Worm (Caenorhabditis elegans) whole organism, L4 larva: Measurements from ENCODE around the gene F31D4.5.

Experiments
- F44E2.7 ChIP-seq: fragments of 200-800 bp; sonication (Bioruptor generic); IDR thresholded peaks from 2 replicates; pipeline ENCODE4 v2.1.2; 2022; ENCODE audit warnings: missing genetic modification characterization, missing compliant biosample characterization
- F49E8.2 ChIP-seq: sonication (generic microtip); optimal IDR thresholded peaks from 2 replicates; lab custom pipeline; 2016; ENCODE audit warnings: missing compliant biosample characterization, mild to moderate bottlenecking, missing genetic modification characterization, borderline replicate concordance
- Y75B8A.6 ChIP-seq: fragments of 200-800 bp; sonication (Bioruptor generic); IDR thresholded peaks from 2 replicates; pipeline ENCODE4 v1.3.6; 2022; ENCODE audit warnings: missing genetic modification reagents, missing genetic modification characterization, missing compliant biosample characterization
- ZK546.5 ChIP-seq, 2 experiments: sonication (generic microtip); optimal IDR thresholded peaks; 2 replicates each; lab custom pipeline; 2017; ENCODE audit warnings: missing biosample characterization in 2 of 2, missing genetic modification characterization in 2 of 2
- aly-2 ChIP-seq: sonication (generic microtip); optimal IDR thresholded peaks from 2 replicates; lab custom pipeline; 2018; ENCODE audit warnings: missing biosample characterization, missing genetic modification characterization
- ama-1 ChIP-seq: fragments of 150-350 bp; optimal IDR thresholded peaks from 2 replicates; lab custom pipeline; 2014; ENCODE audit warnings: inconsistent platforms, mixed read lengths
- ctbp-1 ChIP-seq: fragments of 200-800 bp; sonication (Bioruptor generic); IDR thresholded peaks from 2 replicates; pipeline ENCODE4 v1.3.6; 2022; ENCODE audit warnings: missing genetic modification reagents, missing genetic modification characterization, missing compliant biosample characterization
- daf-12 ChIP-seq: fragments of 150-350 bp; optimal IDR thresholded peaks from 2 replicates; lab custom pipeline; 2014; ENCODE audit warnings: missing biosample characterization, missing genetic modification reagents, missing genetic modification characterization
- daf-16 ChIP-seq, 3 experiments: sonication (generic microtip); optimal IDR thresholded peaks; 2 replicates each; lab custom pipeline; 2016 to 2017; ENCODE audit warnings: missing genetic modification characterization in 3 of 3, missing genetic modification reagents in 3 of 3, mild to moderate bottlenecking in 2 of 3, missing compliant biosample characterization in 2 of 3, missing biosample characterization in 1 of 3, moderate library complexity in 1 of 3
- daf-19 ChIP-seq: fragments of 200-800 bp; sonication (Bioruptor generic); conservative IDR thresholded peaks from 2 replicates; pipeline ENCODE4 v1.3.6; 2022; ENCODE audit warnings: missing genetic modification characterization, missing compliant biosample characterization
- daf-8 ChIP-seq: fragments of 200-800 bp; sonication (Bioruptor generic); IDR thresholded peaks from 2 replicates; pipeline ENCODE4 v1.3.6; 2022; ENCODE audit warnings: missing genetic modification characterization, missing compliant biosample characterization
- dmd-6 ChIP-seq: fragments of 200-800 bp; sonication (Bioruptor generic); IDR thresholded peaks from 2 replicates; pipeline ENCODE4 v1.3.6; 2022; ENCODE audit warnings: missing genetic modification reagents, missing genetic modification characterization, missing compliant biosample characterization
- dmd-9 ChIP-seq: fragments of 200-800 bp; sonication (Bioruptor generic); IDR thresholded peaks from 2 replicates; pipeline ENCODE4 v1.3.6; 2022; ENCODE audit warnings: missing genetic modification reagents, missing genetic modification characterization, missing compliant biosample characterization
- dve-1 ChIP-seq: sonication (generic microtip); optimal IDR thresholded peaks from 2 replicates; lab custom pipeline; 2017; ENCODE audit warnings: antibody characterized with exemption, mild to moderate bottlenecking, missing genetic modification characterization, missing compliant biosample characterization; ENCODE audit not compliant: insufficient read depth
- hlh-30 ChIP-seq: sonication (generic microtip); optimal IDR thresholded peaks from 2 replicates; lab custom pipeline; 2017; ENCODE audit warnings: antibody characterized with exemption, mild to moderate bottlenecking, missing genetic modification characterization, missing compliant biosample characterization; ENCODE audit not compliant: insufficient read depth
- lim-7 ChIP-seq: fragments of 200-800 bp; sonication (Bioruptor generic); IDR thresholded peaks from 2 replicates; pipeline ENCODE4 v1.3.6; 2022; ENCODE audit warnings: missing genetic modification characterization, missing compliant biosample characterization
- lin-1 ChIP-seq: fragments of 200-800 bp; sonication (Bioruptor generic); IDR thresholded peaks from 2 replicates; pipeline ENCODE4 v1.3.6; 2022; ENCODE audit warnings: missing genetic modification reagents, missing genetic modification characterization, missing compliant biosample characterization
- lin-13 ChIP-seq: fragments of 150-350 bp; optimal IDR thresholded peaks from 2 replicates; lab custom pipeline; 2014; ENCODE audit warnings: missing biosample characterization, missing genetic modification reagents, missing genetic modification characterization
- lin-29 ChIP-seq: fragments of 200-800 bp; sonication (Bioruptor generic); IDR thresholded peaks from 2 replicates; pipeline ENCODE4 v1.3.6; 2022; ENCODE audit warnings: missing genetic modification reagents, missing genetic modification characterization, missing compliant biosample characterization
- lin-39 ChIP-seq: fragments of 150-350 bp; optimal IDR thresholded peaks from 2 replicates; lab custom pipeline; 2014; ENCODE audit warnings: missing biosample characterization, missing genetic modification reagents, missing genetic modification characterization
- lir-3 ChIP-seq: sonication (generic microtip); optimal IDR thresholded peaks from 2 replicates; lab custom pipeline; 2016; ENCODE audit warnings: mild to moderate bottlenecking, missing genetic modification characterization, missing compliant biosample characterization
- lsy-2 ChIP-seq, 2 experiments: fragments of 150-350 bp in 1 of 2; sonication (generic microtip) in 1 of 2; optimal IDR thresholded peaks; 2 replicates each; lab custom pipeline; 2014 to 2017; ENCODE audit warnings: missing biosample characterization in 2 of 2, missing genetic modification characterization in 2 of 2
- madf-9 ChIP-seq: fragments of 200-800 bp; sonication (Bioruptor generic); conservative IDR thresholded peaks from 2 replicates; pipeline ENCODE4 v1.3.6; 2022; ENCODE audit warnings: missing genetic modification reagents, missing genetic modification characterization, missing compliant biosample characterization
- mdl-1 ChIP-seq, 2 experiments: fragments of 150-350 bp in 1 of 2; sonication (generic microtip) in 1 of 2; optimal IDR thresholded peaks; 2 replicates each; lab custom pipeline; 2014 to 2017; ENCODE audit warnings: missing biosample characterization in 2 of 2, missing genetic modification characterization in 2 of 2
- mes-2 ChIP-seq: sonication (generic microtip); optimal IDR thresholded peaks from 2 replicates; lab custom pipeline; 2016; ENCODE audit warnings: missing genotype, mild to moderate bottlenecking, missing genetic modification characterization, missing compliant biosample characterization; ENCODE audit not compliant: poor library complexity, severe bottlenecking
- mxl-2 ChIP-seq: fragments of 200-800 bp; sonication (Bioruptor generic); conservative IDR thresholded peaks from 2 replicates; pipeline ENCODE4 v1.3.6; 2022; ENCODE audit warnings: missing genetic modification reagents, missing genetic modification characterization, missing compliant biosample characterization
- mxl-3 ChIP-seq: fragments of 200-800 bp; sonication (Bioruptor generic); optimal IDR thresholded peaks from 2 replicates; lab custom pipeline; 2018; ENCODE audit warnings: mild to moderate bottlenecking, missing genetic modification characterization, missing compliant biosample characterization
- nhr-102 ChIP-seq: sonication (generic microtip); optimal IDR thresholded peaks from 2 replicates; lab custom pipeline; 2016; ENCODE audit warnings: mild to moderate bottlenecking, missing genetic modification characterization, moderate library complexity, missing compliant biosample characterization
- nhr-11 ChIP-seq: fragments of 150-350 bp; optimal IDR thresholded peaks from 2 replicates; lab custom pipeline; 2014; ENCODE audit warnings: missing biosample characterization, missing genetic modification characterization
- nhr-237 ChIP-seq: sonication (generic microtip); optimal IDR thresholded peaks from 2 replicates; lab custom pipeline; 2017; ENCODE audit warnings: missing biosample characterization, missing genetic modification characterization
- nhr-42 ChIP-seq: fragments of 200-800 bp; sonication (Bioruptor generic); IDR thresholded peaks from 2 replicates; pipeline ENCODE4 v1.3.6; 2022; ENCODE audit warnings: missing genetic modification characterization, missing compliant biosample characterization
- nhr-48 ChIP-seq: sonication (generic microtip); optimal IDR thresholded peaks from 2 replicates; lab custom pipeline; 2016; ENCODE audit warnings: mild to moderate bottlenecking, missing genetic modification characterization, missing compliant biosample characterization
- nhr-77 ChIP-seq: fragments of 150-350 bp; optimal IDR thresholded peaks from 2 replicates; lab custom pipeline; 2014; ENCODE audit warnings: missing biosample characterization, missing genetic modification characterization
- pha-4 ChIP-seq, 2 experiments: fragments of 150-350 bp in 1 of 2; fragments of 200-800 bp in 1 of 2; sonication (Bioruptor generic) in 1 of 2; IDR thresholded peaks in 1 of 2; optimal IDR thresholded peaks in 1 of 2; 2 replicates each; pipeline versions ENCODE4 v1.3.6 to Lab custom; 2014 to 2022; ENCODE audit warnings: missing genetic modification characterization in 2 of 2, missing genetic modification reagents in 2 of 2, missing biosample characterization in 1 of 2, missing compliant biosample characterization in 1 of 2
- php-3 ChIP-seq: fragments of 200-800 bp; sonication (Bioruptor generic); IDR thresholded peaks from 2 replicates; pipeline ENCODE4 v1.3.6; 2022; ENCODE audit warnings: missing genetic modification reagents, missing genetic modification characterization, missing compliant biosample characterization
- pqm-1 ChIP-seq: sonication (generic microtip); optimal IDR thresholded peaks from 2 replicates; lab custom pipeline; 2017; ENCODE audit warnings: missing biosample characterization, missing genetic modification characterization
- rbr-2 ChIP-seq: sonication (generic microtip); optimal IDR thresholded peaks from 2 replicates; lab custom pipeline; 2016; ENCODE audit warnings: missing genotype, missing genetic modification characterization, missing compliant biosample characterization
- saeg-2 ChIP-seq: fragments of 200-800 bp; sonication (Bioruptor generic); IDR thresholded peaks from 2 replicates; pipeline ENCODE4 v1.3.6; 2022; ENCODE audit warnings: missing genetic modification reagents, missing genetic modification characterization, missing compliant biosample characterization
- skn-1 ChIP-seq: fragments of 150-350 bp; optimal IDR thresholded peaks from 2 replicates; lab custom pipeline; 2014; ENCODE audit warnings: missing biosample characterization, missing genetic modification characterization
- snpc-1.2 ChIP-seq: fragments of 200-800 bp; sonication (Bioruptor generic); IDR thresholded peaks from 2 replicates; pipeline ENCODE4 v1.3.6; 2022; ENCODE audit warnings: missing genetic modification reagents, missing genetic modification characterization, missing compliant biosample characterization
- spr-3 ChIP-seq: fragments of 200-800 bp; sonication (Bioruptor generic); optimal IDR thresholded peaks from 2 replicates; lab custom pipeline; 2018; ENCODE audit warnings: mild to moderate bottlenecking, missing genetic modification characterization, missing compliant biosample characterization
- tag-97 ChIP-seq: fragments of 200-800 bp; sonication (Bioruptor generic); IDR thresholded peaks from 2 replicates; pipeline ENCODE4 v1.3.6; 2022; ENCODE audit warnings: missing genetic modification characterization, missing compliant biosample characterization
- unc-39 ChIP-seq: sonication (generic microtip); optimal IDR thresholded peaks from 2 replicates; lab custom pipeline; 2017; ENCODE audit warnings: missing biosample characterization, missing genetic modification characterization
- vab-7 ChIP-seq: fragments of 200-800 bp; sonication (Bioruptor generic); IDR thresholded peaks from 2 replicates; pipeline ENCODE4 v1.3.6; 2022; ENCODE audit warnings: missing genetic modification reagents, missing genetic modification characterization, missing compliant biosample characterization
- zag-1 ChIP-seq: fragments of 150-350 bp; optimal IDR thresholded peaks from 2 replicates; lab custom pipeline; 2014; ENCODE audit warnings: missing biosample characterization, missing genetic modification characterization
- zfp-3 ChIP-seq: fragments of 200-800 bp; sonication (Bioruptor generic); conservative IDR thresholded peaks from 2 replicates; pipeline ENCODE4 v1.3.6; 2022; ENCODE audit warnings: missing genetic modification reagents, missing genetic modification characterization, missing compliant biosample characterization

F31D4.5 gene

ce11 chrV:20845524-20846208, 8.2 kb upstream of the F31D4.5 start, which contains the start of the genes F31D4.2 and fkb-6 (continued):
- TF ChIP-seq F44E2.7 (GFP tag; lab: Robert Waterston, UW) (no peak), dve-1 (tag; lab: Kevin White, UChicago) (peak; percentile 75), lin-1 (0 out of 2 replicates have a peak, but pooled peaks have one; percentile 30), lim-7 (GFP tag; lab: Robert Waterston, UW) (no peak)

ce11 chrV:20847743-20848229, 6.1 kb upstream of the F31D4.5 start:
- TF ChIP-seq lin-13 (GFP tag; lab: Kevin White, UChicago) (peak; percentile 26), Y75B8A.6 (GFP tag; lab: Robert Waterston, UW) (no peak; the same call in 1 of the 2 replicates), rbr-2 (tag; lab: Kevin White, UChicago) (no peak), aly-2 (tag; lab: Kevin White, UChicago) (no peak), unc-39 (no peak), dmd-6 (GFP tag; lab: Robert Waterston, UW) (no peak), nhr-48 (tag; lab: Kevin White, UChicago) (no peak), tag-97 (GFP tag; lab: Robert Waterston, UW) (no peak), lin-39 (no peak), vab-7 (GFP tag; lab: Robert Waterston, UW) (no peak), mxl-2 (GFP tag; lab: Robert Waterston, UW) (no peak), nhr-77 (tag; lab: Kevin White, UChicago) (no peak), nhr-11 (tag; lab: Kevin White, UChicago) (no peak), hlh-30 (peak; percentile 36), zag-1 (no peak), nhr-42 (GFP tag; lab: Robert Waterston, UW) (no peak), lin-29 (GFP tag; lab: Robert Waterston, UW) (no peak), ZK546.5 (tag; optimal IDR thresholded peaks at IDR 0.05; lab: Kevin White, UChicago) (no peak), madf-9 (GFP tag; lab: Robert Waterston, UW) (no peak), dmd-9 (no peak), spr-3 (GFP tag; lab: Kevin White, UChicago) (peak; percentile 53), lsy-2 (tag; optimal IDR thresholded peaks at IDR 0.05; lab: Kevin White, UChicago) (peak in 1 of 2 experiments; percentile 64), mxl-3 (GFP tag; lab: Kevin White, UChicago) (no peak), mdl-1 (tag; optimal IDR thresholded peaks at IDR 0.05; lab: Kevin White, UChicago) (no peak), mes-2 (no peak), nhr-237 (tag; lab: Kevin White, UChicago) (no peak), lim-7 (GFP tag; lab: Robert Waterston, UW) (no peak), daf-19 (GFP tag; lab: Robert Waterston, UW) (no peak), zfp-3 (GFP tag; lab: Robert Waterston, UW) (no peak), ama-1 (lab: Kevin White, UChicago) (peak; percentile 79), nhr-102 (peak; percentile 41), saeg-2 (GFP tag; lab: Robert Waterston, UW) (no peak), ctbp-1 (GFP tag; lab: Robert Waterston, UW) (peak; percentile 38), daf-12 (tag; lab: Kevin White, UChicago) (no peak), skn-1 (no peak), pha-4 (GFP tag; IDR thresholded peaks at IDR 0.05; lab: Robert Waterston, UW) (peak; percentile 42; the same call in 1 of the 2 replicates), pha-4 (tag; optimal IDR thresholded peaks at IDR 0.05; lab: Kevin White, UChicago) (no peak), daf-16 (GFP tag; optimal IDR thresholded peaks at IDR 0.05; lab: Kevin White, UChicago) (peak in 1 of 2 experiments; percentile 63), daf-16 (tag; optimal IDR thresholded peaks at IDR 0.05; lab: Kevin White, UChicago) (peak; percentile 9), php-3 (no peak), snpc-1.2 (no peak), F49E8.2 (tag; lab: Kevin White, UChicago) (peak; percentile 91), pqm-1 (tag; lab: Kevin White, UChicago) (no peak), lir-3 (tag; lab: Kevin White, UChicago) (no peak), daf-8 (GFP tag; lab: Robert Waterston, UW) (no peak)
